Fruit fly (Drosophila melanogaster): ENCODE measurements around the gene Ddr.

Gene Ddr

dm6 chr2L:6351809-6352182, 98.9 kb downstream of the Ddr start (continued):
- TF ChIP-seq Dbx (GFP tag; IDR thresholded peaks at IDR 0.05) (peak; percentile 89), peb (GFP tag; IDR thresholded peaks at IDR 0.05) (peak; percentile 83), CG11695 (GFP tag; IDR thresholded peaks at IDR 0.05) (peak; percentile 87), CG31365 (tag; optimal IDR thresholded peaks at IDR 0.05) (peak; percentile 14), B-H2 (GFP tag; optimal IDR thresholded peaks at IDR 0.05) (peak; percentile 88), klu (GFP tag; IDR thresholded peaks at IDR 0.05) (peak; percentile 80), CG14860 (GFP tag; IDR thresholded peaks at IDR 0.05; ENCODE audit: partially characterized antibody) (no peak), prd (optimal IDR thresholded peaks at IDR 0.05) (no peak), prd (GFP tag; IDR thresholded peaks at IDR 0.05) (peak; percentile 90), fru (optimal IDR thresholded peaks at IDR 0.05) (no peak), fu2 (GFP tag; optimal IDR thresholded peaks at IDR 0.05) (peak; percentile 77), corto (GFP tag; optimal IDR thresholded peaks at IDR 0.05) (no peak), dmrt99B (tag; optimal IDR thresholded peaks at IDR 0.05) (peak; percentile 92), vvl (GFP tag; IDR thresholded peaks at IDR 0.05) (peak; percentile 85), sug (tag; optimal IDR thresholded peaks at IDR 0.05) (peak; percentile 96), CG31388 (GFP tag; optimal IDR thresholded peaks at IDR 0.05) (peak; percentile 58), CG17829 (tag; optimal IDR thresholded peaks at IDR 0.05) (peak; percentile 70), ro (GFP tag; IDR thresholded peaks at IDR 0.05) (peak; percentile 58; the same call in 1 of the 2 replicates), CG11247 (GFP tag; IDR thresholded peaks at IDR 0.05) (peak; percentile 81), lola (GFP tag; optimal IDR thresholded peaks at IDR 0.05) (peak in 1 of 3 experiments; percentile 35), CG30431 (GFP tag; optimal IDR thresholded peaks at IDR 0.05) (peak; percentile 48), ap (GFP tag; IDR thresholded peaks at IDR 0.05) (peak; percentile 53), unpg (GFP tag; optimal IDR thresholded peaks at IDR 0.05) (peak; percentile 83), dati (GFP tag; IDR thresholded peaks at IDR 0.05) (0 out of 2 replicates have a peak, but pooled peaks have one; percentile 25), dm (GFP tag; optimal IDR thresholded peaks at IDR 0.05) (peak; percentile 57), CG10654 (GFP tag; optimal IDR thresholded peaks at IDR 0.05) (peak; percentile 72), trh (GFP tag; optimal IDR thresholded peaks at IDR 0.05) (peak; percentile 41), CG15011 (GFP tag; optimal IDR thresholded peaks at IDR 0.05) (peak; percentile 84), ems (GFP tag; optimal IDR thresholded peaks at IDR 0.05) (peak; percentile 89), CG12659 (GFP tag; optimal IDR thresholded peaks at IDR 0.05) (peak; percentile 87), CG8388 (GFP tag; optimal IDR thresholded peaks at IDR 0.05) (peak; percentile 39), E2f2 (GFP tag; IDR thresholded peaks at IDR 0.05) (peak; percentile 64), CrebB (tag; optimal IDR thresholded peaks at IDR 0.05) (peak; percentile 73), Hr51 (GFP tag; optimal IDR thresholded peaks at IDR 0.05) (peak; percentile 48 to 89), Gsc (GFP tag; IDR thresholded peaks at IDR 0.05) (peak; percentile 63), H2.0 (GFP tag; IDR thresholded peaks at IDR 0.05) (peak; percentile 72), tup (GFP tag; optimal IDR thresholded peaks at IDR 0.05) (peak; percentile 38), Scr (GFP tag; IDR thresholded peaks at IDR 0.05; ENCODE audit: partially characterized antibody) (no peak; the same call in 1 of the 2 replicates), wor (GFP tag; IDR thresholded peaks at IDR 0.05) (peak; percentile 74), nau (GFP tag; optimal IDR thresholded peaks at IDR 0.05) (peak; percentile 65), CG7556 (GFP tag; optimal IDR thresholded peaks at IDR 0.05) (peak; percentile 77), fd96Cb (tag; optimal IDR thresholded peaks at IDR 0.05) (peak; percentile 87), bbx (GFP tag; IDR thresholded peaks at IDR 0.05; ENCODE audit: partially characterized antibody) (no peak), CG32532 (GFP tag; IDR thresholded peaks at IDR 0.05) (peak; percentile 87), CG6791 (GFP tag; IDR thresholded peaks at IDR 0.05; ENCODE audit: partially characterized antibody) (no peak), CG6654 (GFP tag; optimal IDR thresholded peaks at IDR 0.05) (peak; percentile 60), CG16815 (GFP tag; optimal IDR thresholded peaks at IDR 0.05) (peak; percentile 81), TFAM (GFP tag; optimal IDR thresholded peaks at IDR 0.05) (no peak), CG3065 (GFP tag; optimal IDR thresholded peaks at IDR 0.05) (peak; percentile 15), Neu2 (GFP tag; optimal IDR thresholded peaks at IDR 0.05; ENCODE audit: borderline replicate concordance) (no peak), cg (GFP tag; optimal IDR thresholded peaks at IDR 0.05) (no peak)

All from whole organism, embryonic.